Fruit fly (Drosophila melanogaster) whole organism, embryonic: Measurements from ENCODE around the gene CG31974.

ENCODE experiments used
- B-H1 ChIP-seq: fragments of 200-800 bp; sonication (Bioruptor generic); IDR thresholded peaks from 3 replicates; pipeline ENCODE4 v1.3.6; 2022; ENCODE audit warnings: missing biosample characterization, missing genetic modification characterization
- CG11456 ChIP-seq: fragments of 200-800 bp; sonication (Bioruptor generic); IDR thresholded peaks from 3 replicates; pipeline ENCODE4 v1.3.6; 2022; ENCODE audit warnings: missing biosample characterization, missing genetic modification characterization
- CG12659 ChIP-seq: fragments of 200-800 bp; sonication (Bioruptor generic); optimal IDR thresholded peaks from 3 replicates; lab custom pipeline; 2017; ENCODE audit warnings: mild to moderate bottlenecking, missing biosample characterization, missing genetic modification reagents, missing genetic modification characterization
- CG14710 ChIP-seq: fragments of 200-800 bp; sonication (Bioruptor generic); optimal IDR thresholded peaks from 3 replicates; lab custom pipeline; 2019; ENCODE audit warnings: missing biosample characterization, mild to moderate bottlenecking, missing genetic modification characterization, moderate library complexity
- CG14860 ChIP-seq: fragments of 200-800 bp; sonication (Bioruptor generic); IDR thresholded peaks from 3 replicates; pipeline ENCODE4 v1.3.6; 2022; ENCODE audit warnings: missing biosample characterization, missing genetic modification characterization; ENCODE audit not compliant: partially characterized antibody
- CG15514 ChIP-seq: fragments of 200-800 bp; sonication (Bioruptor generic); optimal IDR thresholded peaks from 3 replicates; lab custom pipeline; 2017; ENCODE audit warnings: missing biosample characterization, missing genetic modification characterization, mild to moderate bottlenecking, moderate library complexity, missing genetic modification reagents
- CG17385 ChIP-seq: fragments of 200-800 bp; sonication (Bioruptor generic); optimal IDR thresholded peaks from 3 replicates; lab custom pipeline; 2018; ENCODE audit warnings: missing biosample characterization, mild to moderate bottlenecking, missing genetic modification characterization
- CG31388 ChIP-seq: fragments of 200-800 bp; sonication (Bioruptor generic); optimal IDR thresholded peaks from 2 replicates; lab custom pipeline; 2016; ENCODE audit warnings: missing biosample characterization, missing genetic modification characterization
- CG34224 ChIP-seq: fragments of 200-800 bp; sonication (Bioruptor generic); IDR thresholded peaks from 3 replicates; pipeline ENCODE4 v1.3.6; 2022; ENCODE audit warnings: missing biosample characterization, missing genetic modification characterization; ENCODE audit not compliant: partially characterized antibody
- CG34422 ChIP-seq: fragments of 200-800 bp; sonication (Bioruptor generic); IDR thresholded peaks from 3 replicates; pipeline ENCODE4 v1.3.6; 2022; ENCODE audit warnings: missing biosample characterization, missing genetic modification characterization
- CG42726 ChIP-seq: fragments of 200-800 bp; sonication (Bioruptor generic); IDR thresholded peaks from 2 replicates; pipeline ENCODE4 v1.3.6; 2022; ENCODE audit warnings: missing biosample characterization, missing genetic modification characterization; ENCODE audit not compliant: partially characterized antibody
- CG5953 ChIP-seq: fragments of 200-800 bp; sonication (Bioruptor generic); IDR thresholded peaks from 2 replicates; pipeline ENCODE4 v1.3.6; 2022; ENCODE audit warnings: missing biosample characterization, missing genetic modification characterization
- CG7357 ChIP-seq: fragments of 200-800 bp; sonication (Bioruptor generic); IDR thresholded peaks from 3 replicates; pipeline ENCODE4 v1.3.6; 2022; ENCODE audit warnings: missing biosample characterization, missing genetic modification characterization
- CG8478 ChIP-seq: fragments of >200 bp; optimal IDR thresholded peaks from 2 replicates; lab custom pipeline; 2018
- CG9817 ChIP-seq: fragments of 200-800 bp; sonication (Bioruptor generic); optimal IDR thresholded peaks from 2 replicates; lab custom pipeline; 2018; ENCODE audit warnings: missing biosample characterization, mild to moderate bottlenecking, missing genetic modification characterization, moderate library complexity
- Doc2 ChIP-seq: fragments of 200-800 bp; sonication (Bioruptor generic); IDR thresholded peaks from 2 replicates; pipeline ENCODE4 v1.3.6; 2022; ENCODE audit warnings: missing biosample characterization, missing genetic modification characterization
- Ets97D ChIP-seq: fragments of 200-800 bp; sonication (Bioruptor generic); optimal IDR thresholded peaks from 3 replicates; lab custom pipeline; 2016; ENCODE audit warnings: missing biosample characterization, missing genetic modification characterization
- Fer2 ChIP-seq: fragments of 200-800 bp; sonication (Bioruptor generic); optimal IDR thresholded peaks from 2 replicates; lab custom pipeline; 2018; ENCODE audit warnings: missing biosample characterization, mild to moderate bottlenecking, missing genetic modification characterization, moderate library complexity
- HHEX ChIP-seq: fragments of 200-800 bp; sonication (Bioruptor generic); optimal IDR thresholded peaks from 3 replicates; lab custom pipeline; 2017; ENCODE audit warnings: missing biosample characterization, mild to moderate bottlenecking, missing genetic modification characterization, missing genetic modification reagents
- MTF-1 ChIP-seq: fragments of 200-800 bp; sonication (Bioruptor generic); optimal IDR thresholded peaks from 2 replicates; lab custom pipeline; 2018; ENCODE audit warnings: missing biosample characterization, mild to moderate bottlenecking, missing genetic modification characterization, borderline replicate concordance
- NC2α ChIP-seq: fragments of 200-800 bp; sonication (Bioruptor generic); optimal IDR thresholded peaks from 2 replicates; lab custom pipeline; 2016; ENCODE audit warnings: missing biosample characterization, missing genetic modification characterization
- NC2β ChIP-seq: fragments of 200-800 bp; sonication (Bioruptor generic); optimal IDR thresholded peaks from 2 replicates; lab custom pipeline; 2016; ENCODE audit warnings: missing biosample characterization, missing genetic modification characterization
- Nf-YC ChIP-seq: fragments of 200-800 bp; optimal IDR thresholded peaks from 3 replicates; lab custom pipeline; 2019; ENCODE audit warnings: missing biosample characterization, mild to moderate bottlenecking, missing genetic modification characterization, moderate library complexity
- Optix ChIP-seq: fragments of 200-800 bp; sonication (Bioruptor generic); IDR thresholded peaks from 3 replicates; pipeline ENCODE4 v1.3.6; 2022; ENCODE audit warnings: missing biosample characterization, missing genetic modification characterization
- Sox100B ChIP-seq: fragments of 200-800 bp; sonication (Bioruptor generic); optimal IDR thresholded peaks from 3 replicates; lab custom pipeline; 2018; ENCODE audit warnings: missing biosample characterization, mild to moderate bottlenecking, missing genetic modification characterization
- Sry-β ChIP-seq: fragments of 200-800 bp; sonication (Bioruptor generic); optimal IDR thresholded peaks from 2 replicates; lab custom pipeline; 2018; ENCODE audit warnings: missing biosample characterization, mild to moderate bottlenecking, missing genetic modification characterization, moderate library complexity
- Usf ChIP-seq: fragments of 200-800 bp; sonication (Bioruptor generic); optimal IDR thresholded peaks from 2 replicates; lab custom pipeline; 2017; ENCODE audit warnings: missing genotype, missing biosample characterization, missing genetic modification characterization
- ab ChIP-seq: fragments of 200-800 bp; sonication (Bioruptor generic); optimal IDR thresholded peaks from 2 replicates; lab custom pipeline; 2016; ENCODE audit warnings: missing biosample characterization, missing genetic modification characterization
- ap ChIP-seq: fragments of 200-800 bp; sonication (Bioruptor generic); IDR thresholded peaks from 2 replicates; pipeline ENCODE4 v1.3.6; 2022; ENCODE audit warnings: missing biosample characterization, missing genetic modification characterization
- ash1 ChIP-seq: fragments of 200-800 bp; sonication (Bioruptor generic); optimal IDR thresholded peaks from 2 replicates; lab custom pipeline; 2018; ENCODE audit warnings: missing biosample characterization, mild to moderate bottlenecking, missing genetic modification characterization
- chinmo ChIP-seq: fragments of 200-800 bp; sonication (Bioruptor generic); IDR thresholded peaks from 4 replicates; pipeline ENCODE4 v1.3.6; 2022; ENCODE audit warnings: missing biosample characterization, missing genetic modification characterization; ENCODE audit not compliant: partially characterized antibody
- da ChIP-seq: fragments of 200-800 bp; sonication (Bioruptor generic); optimal IDR thresholded peaks from 2 replicates; lab custom pipeline; 2016; ENCODE audit warnings: missing biosample characterization, missing genetic modification characterization
- danr ChIP-seq: fragments of 200-800 bp; sonication (Bioruptor generic); IDR thresholded peaks from 2 replicates; pipeline ENCODE4 v1.3.6; 2022; ENCODE audit warnings: missing biosample characterization, missing genetic modification characterization
- ems ChIP-seq: fragments of 200-800 bp; sonication (Bioruptor generic); optimal IDR thresholded peaks from 3 replicates; lab custom pipeline; 2016; ENCODE audit warnings: missing biosample characterization, missing genetic modification characterization
- eve ChIP-seq, 2 experiments: fragments of >200 bp; optimal IDR thresholded peaks; 2 replicates each; lab custom pipeline; 2017; ENCODE audit warnings: missing biosample characterization in 2 of 2, missing genetic modification characterization in 2 of 2
- ewg ChIP-seq: fragments of 200-800 bp; sonication (Bioruptor generic); optimal IDR thresholded peaks from 3 replicates; lab custom pipeline; 2017; ENCODE audit warnings: mild to moderate bottlenecking, missing biosample characterization, missing genetic modification reagents, missing genetic modification characterization
- fd3F ChIP-seq: fragments of 200-800 bp; sonication (Bioruptor generic); optimal IDR thresholded peaks from 2 replicates; lab custom pipeline; 2018; ENCODE audit warnings: missing biosample characterization, mild to moderate bottlenecking, missing genetic modification characterization, moderate library complexity
- grau ChIP-seq: fragments of 200-800 bp; optimal IDR thresholded peaks from 3 replicates; lab custom pipeline; 2019; ENCODE audit warnings: missing biosample characterization, mild to moderate bottlenecking, missing genetic modification characterization, moderate library complexity
- gro ChIP-seq: fragments of 200-800 bp; sonication (Bioruptor generic); optimal IDR thresholded peaks from 2 replicates; lab custom pipeline; 2016; ENCODE audit warnings: missing biosample characterization, missing genetic modification characterization
- inv ChIP-seq: fragments of 200-800 bp; sonication (Bioruptor generic); IDR thresholded peaks from 2 replicates; pipeline ENCODE4 v1.3.6; 2022; ENCODE audit warnings: missing biosample characterization, missing genetic modification characterization; ENCODE audit not compliant: partially characterized antibody
- jumu ChIP-seq: fragments of 200-800 bp; sonication (Bioruptor generic); optimal IDR thresholded peaks from 3 replicates; lab custom pipeline; 2016; ENCODE audit warnings: missing biosample characterization, missing genetic modification characterization
- klu ChIP-seq: fragments of 200-800 bp; sonication (Bioruptor generic); IDR thresholded peaks from 2 replicates; pipeline ENCODE4 v1.3.6; 2022; ENCODE audit warnings: missing biosample characterization, missing genetic modification characterization
- mirr ChIP-seq: fragments of 200-800 bp; sonication (Bioruptor generic); optimal IDR thresholded peaks from 3 replicates; lab custom pipeline; 2018; ENCODE audit warnings: missing biosample characterization, mild to moderate bottlenecking, missing genetic modification characterization
- nmo ChIP-seq: fragments of 200-800 bp; sonication (Bioruptor generic); optimal IDR thresholded peaks from 2 replicates; lab custom pipeline; 2018; ENCODE audit warnings: missing biosample characterization, mild to moderate bottlenecking, missing genetic modification characterization, moderate library complexity
- oc ChIP-seq: fragments of 200-800 bp; sonication (Bioruptor generic); optimal IDR thresholded peaks from 2 replicates; lab custom pipeline; 2018; ENCODE audit warnings: missing biosample characterization, mild to moderate bottlenecking, missing genetic modification characterization, moderate library complexity
- pb ChIP-seq: fragments of 200-800 bp; sonication (Bioruptor generic); optimal IDR thresholded peaks from 3 replicates; lab custom pipeline; 2016; ENCODE audit warnings: missing biosample characterization, missing genetic modification characterization
- pros ChIP-seq: fragments of 200-800 bp; sonication (Bioruptor generic); optimal IDR thresholded peaks from 3 replicates; lab custom pipeline; 2019; ENCODE audit warnings: missing biosample characterization, mild to moderate bottlenecking, missing genetic modification characterization, moderate library complexity
- ro ChIP-seq: fragments of 200-800 bp; sonication (Bioruptor generic); IDR thresholded peaks from 2 replicates; pipeline ENCODE4 v1.3.6; 2022; ENCODE audit warnings: missing biosample characterization, missing genetic modification characterization
- sens ChIP-seq: fragments of 200-800 bp; sonication (Bioruptor generic); peaks from one replicate; lab custom pipeline; 2016; ENCODE audit warnings: missing biosample characterization, missing genetic modification characterization
- usp ChIP-seq: fragments of >200 bp; optimal IDR thresholded peaks from 2 replicates; lab custom pipeline; 2017; ENCODE audit warnings: missing biosample characterization, missing genetic modification characterization
- zen2 ChIP-seq: fragments of 200-800 bp; sonication (Bioruptor generic); IDR thresholded peaks from 3 replicates; pipeline ENCODE4 v1.3.6; 2022; ENCODE audit warnings: missing biosample characterization, missing genetic modification characterization; ENCODE audit not compliant: partially characterized antibody

Gene CG31974

dm6 chr2L:158649-159257 lies 15.9 kb upstream of the CG31974 start, which contains the start of the genes CG33635 and spen (continued):
- peak; percentile 72 for TF ChIP-seq Ets97D
- no peak for TF ChIP-seq CG34224 (GFP tag; lab: Robert Waterston, UW)
- TF ChIP-seq Sry-β (GFP tag; lab: Kevin White, UChicago): peak; percentile 94
- peak; percentile 41 for TF ChIP-seq ewg (GFP tag; lab: Kevin White, UChicago)
- no peak for TF ChIP-seq Optix (GFP tag; lab: Robert Waterston, UW)
- TF ChIP-seq Doc2 (GFP tag; lab: Robert Waterston, UW): no peak
- TF ChIP-seq NC2β (GFP tag; lab: Kevin White, UChicago): peak; percentile 37
- peak; percentile 83 for TF ChIP-seq CG12659 (GFP tag; lab: Kevin White, UChicago)
- no peak for TF ChIP-seq CG11456 (GFP tag; lab: Robert Waterston, UW)
- no peak for TF ChIP-seq chinmo (GFP tag; lab: Robert Waterston, UW)
- peak; percentile 43 for TF ChIP-seq oc (tag; lab: Kevin White, UChicago)
- TF ChIP-seq Sox100B (GFP tag; lab: Kevin White, UChicago): no peak
- TF ChIP-seq danr: no peak
- peak; percentile 56 for TF ChIP-seq CG17385
- TF ChIP-seq CG14860 (GFP tag; lab: Robert Waterston, UW): no peak
- peak; percentile 80 for TF ChIP-seq sens (GFP tag; lab: Kevin White, UChicago)
- TF ChIP-seq CG15514 (GFP tag; lab: Kevin White, UChicago): peak; percentile 76
- peak; percentile 38 for TF ChIP-seq grau
- TF ChIP-seq NC2α (GFP tag; lab: Kevin White, UChicago): no peak
- TF ChIP-seq ab: no peak
- TF ChIP-seq CG8478 (lab: Kevin White, UChicago): no peak
- TF ChIP-seq pb (GFP tag; lab: Kevin White, UChicago): no peak
- no peak for TF ChIP-seq CG31388
- TF ChIP-seq ash1 (GFP tag; lab: Kevin White, UChicago): peak; percentile 92
- peak; percentile 45 for TF ChIP-seq Nf-YC
- peak; percentile 59 for TF ChIP-seq pros (GFP tag; lab: Kevin White, UChicago)
- TF ChIP-seq gro (GFP tag; lab: Kevin White, UChicago): peak; percentile 28
- no peak for TF ChIP-seq fd3F (GFP tag; lab: Kevin White, UChicago)
- TF ChIP-seq CG5953 (GFP tag; lab: Robert Waterston, UW): no peak
- TF ChIP-seq ro (GFP tag; lab: Robert Waterston, UW): no peak
- no peak for TF ChIP-seq klu (GFP tag; lab: Robert Waterston, UW)
- peak; percentile 37 for TF ChIP-seq ems (GFP tag; lab: Kevin White, UChicago)
- no peak for TF ChIP-seq Fer2 (tag; lab: Kevin White, UChicago)
- TF ChIP-seq inv (GFP tag; lab: Robert Waterston, UW): no peak
- TF ChIP-seq zen2 (GFP tag; lab: Robert Waterston, UW): no peak
- TF ChIP-seq usp (GFP tag; lab: Kevin White, UChicago): no peak
- TF ChIP-seq Usf (GFP tag; lab: Kevin White, UChicago): no peak
- TF ChIP-seq CG7357 (GFP tag; lab: Robert Waterston, UW): no peak
- TF ChIP-seq da (GFP tag; lab: Kevin White, UChicago): no peak
- peak in 1 of 2 experiments; percentile 79 for TF ChIP-seq eve (GFP tag; optimal IDR thresholded peaks at IDR 0.05; lab: Kevin White, UChicago)
- TF ChIP-seq nmo (GFP tag; lab: Kevin White, UChicago): peak; percentile 63
- peak; percentile 80 for TF ChIP-seq mirr (GFP tag; lab: Kevin White, UChicago)
- no peak for TF ChIP-seq CG34422 (GFP tag; lab: Robert Waterston, UW)
- peak; percentile 4 for TF ChIP-seq MTF-1 (GFP tag; lab: Kevin White, UChicago)
- peak; percentile 75 for TF ChIP-seq CG14710 (tag; lab: Kevin White, UChicago)
- no peak for TF ChIP-seq CG42726 (GFP tag; lab: Robert Waterston, UW)
- TF ChIP-seq jumu (GFP tag; lab: Kevin White, UChicago): no peak
- no peak for TF ChIP-seq B-H1 (GFP tag; lab: Robert Waterston, UW)
- no peak for TF ChIP-seq ap (GFP tag; lab: Robert Waterston, UW)
- peak; percentile 52 for TF ChIP-seq HHEX (GFP tag; lab: Kevin White, UChicago)
- TF ChIP-seq CG9817 (tag; lab: Kevin White, UChicago): no peak
